Fruit fly (Drosophila melanogaster) whole organism, embryonic: ENCODE measurements around the gene CG46308.

Experiments
- Atf6 ChIP-seq: fragments of 200-800 bp; sonication (Bioruptor generic); IDR thresholded peaks from 2 replicates; pipeline ENCODE4 v1.3.6; 2022; ENCODE audit warnings: missing biosample characterization, missing genetic modification characterization
- Bteb2 ChIP-seq: fragments of 200-800 bp; sonication (Bioruptor generic); optimal IDR thresholded peaks from 2 replicates; lab custom pipeline; 2016; ENCODE audit warnings: missing biosample characterization, missing genetic modification characterization
- CG10959 ChIP-seq: fragments of 200-800 bp; sonication (Bioruptor generic); IDR thresholded peaks from 2 replicates; pipeline ENCODE4 v1.3.6; 2022; ENCODE audit warnings: missing biosample characterization, missing genetic modification characterization
- CG12659 ChIP-seq: fragments of 200-800 bp; sonication (Bioruptor generic); optimal IDR thresholded peaks from 3 replicates; lab custom pipeline; 2017; ENCODE audit warnings: mild to moderate bottlenecking, missing biosample characterization, missing genetic modification reagents, missing genetic modification characterization
- CG17568 ChIP-seq: fragments of 200-800 bp; sonication (Bioruptor generic); optimal IDR thresholded peaks from 2 replicates; lab custom pipeline; 2018; ENCODE audit warnings: missing biosample characterization, mild to moderate bottlenecking, missing genetic modification characterization, moderate library complexity
- CG2678 ChIP-seq: fragments of 200-800 bp; sonication (Bioruptor generic); optimal IDR thresholded peaks from 3 replicates; lab custom pipeline; 2019; ENCODE audit warnings: missing biosample characterization, mild to moderate bottlenecking, missing genetic modification characterization, moderate library complexity
- CG32532 ChIP-seq: fragments of 200-800 bp; sonication (Bioruptor generic); IDR thresholded peaks from 2 replicates; pipeline ENCODE4 v1.3.6; 2022; ENCODE audit warnings: missing biosample characterization, missing genetic modification characterization
- CG4617 ChIP-seq: fragments of 200-800 bp; sonication (Bioruptor generic); optimal IDR thresholded peaks from 3 replicates; lab custom pipeline; 2016; ENCODE audit warnings: missing biosample characterization, missing genetic modification characterization, borderline replicate concordance
- CG5245 ChIP-seq: fragments of 200-800 bp; sonication (Bioruptor generic); optimal IDR thresholded peaks from 3 replicates; lab custom pipeline; 2016; ENCODE audit warnings: missing biosample characterization, missing genetic modification characterization
- CG6689 ChIP-seq: fragments of 200-800 bp; sonication (Bioruptor generic); IDR thresholded peaks from 2 replicates; pipeline ENCODE4 v1.3.6; 2022; ENCODE audit warnings: missing biosample characterization, missing genetic modification characterization
- CG7556 ChIP-seq: fragments of 200-800 bp; sonication (Bioruptor generic); optimal IDR thresholded peaks from 2 replicates; lab custom pipeline; 2017; ENCODE audit warnings: missing biosample characterization, mild to moderate bottlenecking, missing genetic modification characterization
- CG7786 ChIP-seq: fragments of 200-800 bp; sonication (Bioruptor generic); optimal IDR thresholded peaks from 2 replicates; lab custom pipeline; 2016; ENCODE audit warnings: missing biosample characterization, missing genetic modification characterization
- CG8388 ChIP-seq: fragments of 200-800 bp; sonication (Bioruptor generic); optimal IDR thresholded peaks from 2 replicates; lab custom pipeline; 2019; ENCODE audit warnings: missing biosample characterization, mild to moderate bottlenecking, missing genetic modification characterization, moderate library complexity
- CG8478 ChIP-seq: fragments of >200 bp; optimal IDR thresholded peaks from 2 replicates; lab custom pipeline; 2018
- CG9817 ChIP-seq: fragments of 200-800 bp; sonication (Bioruptor generic); optimal IDR thresholded peaks from 2 replicates; lab custom pipeline; 2018; ENCODE audit warnings: missing biosample characterization, mild to moderate bottlenecking, missing genetic modification characterization, moderate library complexity
- CTCF ChIP-seq: fragments of 200-800 bp; sonication (Bioruptor generic); optimal IDR thresholded peaks from 2 replicates; lab custom pipeline; 2017; ENCODE audit warnings: missing biosample characterization, mild to moderate bottlenecking, missing genetic modification characterization, moderate library complexity
- D19A ChIP-seq: fragments of 200-800 bp; optimal IDR thresholded peaks from 3 replicates; lab custom pipeline; 2019; ENCODE audit warnings: missing biosample characterization, mild to moderate bottlenecking, missing genetic modification characterization, moderate library complexity
- E2f1 ChIP-seq: fragments of 200-800 bp; sonication (Bioruptor generic); IDR thresholded peaks from 2 replicates; pipeline ENCODE4 v1.3.6; 2022; ENCODE audit warnings: missing biosample characterization, missing genetic modification characterization
- ERR ChIP-seq: fragments of 200-800 bp; sonication (Bioruptor generic); optimal IDR thresholded peaks from 2 replicates; lab custom pipeline; 2016; ENCODE audit warnings: missing biosample characterization, missing genetic modification characterization
- GATAe ChIP-seq: fragments of 200-800 bp; sonication (Bioruptor generic); conservative IDR thresholded peaks from 2 replicates; pipeline ENCODE4 v1.3.6; 2022; ENCODE audit warnings: missing biosample characterization, missing genetic modification characterization
- H2.0 ChIP-seq: fragments of 200-800 bp; sonication (Bioruptor generic); IDR thresholded peaks from 2 replicates; pipeline ENCODE4 v1.3.6; 2022; ENCODE audit warnings: missing biosample characterization, missing genetic modification characterization
- HmgD ChIP-seq: fragments of 200-800 bp; sonication (Bioruptor generic); optimal IDR thresholded peaks from 3 replicates; lab custom pipeline; 2016; ENCODE audit warnings: missing biosample characterization, missing genetic modification characterization
- Mad ChIP-seq: fragments of 200-800 bp; sonication (Bioruptor generic); optimal IDR thresholded peaks from 2 replicates; lab custom pipeline; 2016; ENCODE audit warnings: missing biosample characterization, missing genetic modification characterization
- Med ChIP-seq: fragments of 200-800 bp; sonication (Bioruptor generic); peaks from one replicate; lab custom pipeline; 2016; ENCODE audit warnings: missing biosample characterization, missing genetic modification characterization, mild to moderate bottlenecking, inconsistent platforms, moderate library complexity
- Meics ChIP-seq: fragments of 200-800 bp; sonication (Bioruptor generic); optimal IDR thresholded peaks from 2 replicates; lab custom pipeline; 2017; ENCODE audit warnings: missing biosample characterization, mild to moderate bottlenecking, missing genetic modification characterization
- Ravus ChIP-seq: fragments of 200-800 bp; sonication (Bioruptor generic); IDR thresholded peaks from 2 replicates; pipeline ENCODE4 v1.3.6; 2022; ENCODE audit warnings: missing biosample characterization, missing genetic modification characterization
- Scr ChIP-seq: fragments of 200-800 bp; sonication (Bioruptor generic); IDR thresholded peaks from 2 replicates; pipeline ENCODE4 v1.3.6; 2022; ENCODE audit warnings: missing biosample characterization, missing genetic modification characterization; ENCODE audit not compliant: partially characterized antibody
- Trl ChIP-seq, 3 experiments: fragments of >200 bp in 2 of 3; fragments of 200-800 bp in 1 of 3; sonication (Bioruptor generic) in 1 of 3; optimal IDR thresholded peaks; 2 replicates in 1 of 3; 3 replicates in 2 of 3; lab custom pipeline; 2016 to 2017; ENCODE audit warnings: missing biosample characterization in 1 of 3, missing genetic modification characterization in 1 of 3
- Vsx1 ChIP-seq: fragments of 200-800 bp; sonication (Bioruptor generic); optimal IDR thresholded peaks from 2 replicates; lab custom pipeline; 2017; ENCODE audit warnings: missing biosample characterization, mild to moderate bottlenecking, missing genetic modification characterization, missing genetic modification reagents
- ara ChIP-seq: fragments of 200-800 bp; sonication (Bioruptor generic); IDR thresholded peaks from 2 replicates; pipeline ENCODE4 v1.3.6; 2022; ENCODE audit warnings: missing biosample characterization, missing genetic modification characterization
- bsh ChIP-seq, 2 experiments: fragments of 200-800 bp; sonication (Bioruptor generic); optimal IDR thresholded peaks; 2 replicates each; lab custom pipeline; 2017 to 2018; ENCODE audit warnings: mild to moderate bottlenecking in 2 of 2, missing biosample characterization in 2 of 2, missing genetic modification characterization in 2 of 2, moderate library complexity in 1 of 2
- caup ChIP-seq: fragments of 200-800 bp; sonication (Bioruptor generic); optimal IDR thresholded peaks from 3 replicates; lab custom pipeline; 2017; ENCODE audit warnings: missing biosample characterization, mild to moderate bottlenecking, missing genetic modification characterization, moderate library complexity; ENCODE audit not compliant: severe bottlenecking
- da ChIP-seq: fragments of 200-800 bp; sonication (Bioruptor generic); optimal IDR thresholded peaks from 2 replicates; lab custom pipeline; 2016; ENCODE audit warnings: missing biosample characterization, missing genetic modification characterization
- dimm ChIP-seq: fragments of 200-800 bp; sonication (Bioruptor generic); IDR thresholded peaks from 2 replicates; pipeline ENCODE4 v1.3.6; 2022; ENCODE audit warnings: missing biosample characterization, missing genetic modification characterization
- dysf ChIP-seq: fragments of 200-800 bp; sonication (Bioruptor generic); IDR thresholded peaks from 3 replicates; pipeline ENCODE4 v1.3.6; 2022; ENCODE audit warnings: missing biosample characterization, missing genetic modification characterization
- gcm ChIP-seq: fragments of 200-800 bp; sonication (Bioruptor generic); optimal IDR thresholded peaks from 2 replicates; lab custom pipeline; 2019; ENCODE audit warnings: missing biosample characterization, mild to moderate bottlenecking, missing genetic modification characterization, moderate library complexity
- lab ChIP-seq: fragments of 200-800 bp; sonication (Bioruptor generic); optimal IDR thresholded peaks from 3 replicates; lab custom pipeline; 2017; ENCODE audit warnings: missing biosample characterization, missing genetic modification characterization, mild to moderate bottlenecking, moderate library complexity, missing genetic modification reagents
- lbe ChIP-seq: fragments of 200-800 bp; sonication (Bioruptor generic); optimal IDR thresholded peaks from 2 replicates; lab custom pipeline; 2016; ENCODE audit warnings: missing biosample characterization, mild to moderate bottlenecking, missing genetic modification characterization
- lilli ChIP-seq: fragments of 200-800 bp; sonication (Bioruptor generic); optimal IDR thresholded peaks from 3 replicates; lab custom pipeline; 2016; ENCODE audit warnings: missing biosample characterization, missing genetic modification characterization
- nerfin-1 ChIP-seq: fragments of 200-800 bp; sonication (Bioruptor generic); optimal IDR thresholded peaks from 3 replicates; lab custom pipeline; 2019; ENCODE audit warnings: missing biosample characterization, mild to moderate bottlenecking, missing genetic modification characterization, moderate library complexity
- prd ChIP-seq, 3 experiments: fragments of >200 bp in 2 of 3; fragments of 200-800 bp in 1 of 3; sonication (Bioruptor generic) in 1 of 3; optimal IDR thresholded peaks in 2 of 3; IDR thresholded peaks in 1 of 3; 2 replicates in 2 of 3; 3 replicates in 1 of 3; pipeline versions ENCODE4 v1.3.6 to Lab custom; 2017 to 2022; ENCODE audit warnings: missing biosample characterization in 1 of 3, missing genetic modification characterization in 1 of 3
- schlank ChIP-seq: fragments of 200-800 bp; sonication (Bioruptor generic); optimal IDR thresholded peaks from 2 replicates; lab custom pipeline; 2018; ENCODE audit warnings: missing biosample characterization, mild to moderate bottlenecking, missing genetic modification characterization
- sob ChIP-seq: fragments of 200-800 bp; sonication (Bioruptor generic); IDR thresholded peaks from 2 replicates; pipeline ENCODE4 v1.3.6; 2022; ENCODE audit warnings: missing biosample characterization, missing genetic modification characterization
- tgo ChIP-seq: fragments of 200-800 bp; sonication (Bioruptor generic); IDR thresholded peaks from 3 replicates; pipeline ENCODE4 v1.3.6; 2022; ENCODE audit warnings: missing biosample characterization, missing genetic modification characterization
- tna ChIP-seq: fragments of 200-800 bp; sonication (Bioruptor generic); IDR thresholded peaks from 2 replicates; pipeline ENCODE4 v1.3.6; 2022; ENCODE audit warnings: missing biosample characterization, missing genetic modification characterization; ENCODE audit not compliant: partially characterized antibody
- twi ChIP-seq: fragments of 200-800 bp; optimal IDR thresholded peaks from 2 replicates; lab custom pipeline; 2019; ENCODE audit warnings: missing biosample characterization, mild to moderate bottlenecking, missing genetic modification characterization, moderate library complexity
- zen2 ChIP-seq: fragments of 200-800 bp; sonication (Bioruptor generic); IDR thresholded peaks from 3 replicates; pipeline ENCODE4 v1.3.6; 2022; ENCODE audit warnings: missing biosample characterization, missing genetic modification characterization; ENCODE audit not compliant: partially characterized antibody
- zf30C ChIP-seq: fragments of 200-800 bp; sonication (Bioruptor generic); optimal IDR thresholded peaks from 3 replicates; lab custom pipeline; 2018; ENCODE audit warnings: missing biosample characterization, mild to moderate bottlenecking, missing genetic modification characterization

CG46308 gene

dm6 chr2L:13548786-13549780 is 87.5 kb downstream of the CG46308 start, which contains the start of gene B4 (continued):
- no peak for TF ChIP-seq twi (tag; lab: Kevin White, UChicago)
- no peak for TF ChIP-seq Vsx1 (GFP tag; lab: Kevin White, UChicago)
- no peak for TF ChIP-seq Bteb2 (GFP tag; lab: Kevin White, UChicago)
- peak; percentile 42 for TF ChIP-seq CG32532 (GFP tag; lab: Robert Waterston, UW)
- peak; percentile 19 for TF ChIP-seq CG17568 (GFP tag; lab: Kevin White, UChicago)
- TF ChIP-seq caup (GFP tag; lab: Kevin White, UChicago), result peak; percentile 70
- no peak; the same call in 2 of the 3 replicates for TF ChIP-seq dysf (GFP tag; lab: Robert Waterston, UW)
- no peak for TF ChIP-seq CG9817
- TF ChIP-seq zen2 (GFP tag; lab: Robert Waterston, UW), result no peak
- TF ChIP-seq Mad (GFP tag; lab: Kevin White, UChicago), result no peak
- no peak for TF ChIP-seq CG5245 (GFP tag; lab: Kevin White, UChicago)
- TF ChIP-seq tna (GFP tag; lab: Robert Waterston, UW), result peak; percentile 38; the same call in 1 of the 2 replicates
- TF ChIP-seq dimm (GFP tag; lab: Robert Waterston, UW), result no peak
- peak; percentile 6 for TF ChIP-seq lilli (GFP tag; lab: Kevin White, UChicago)
- TF ChIP-seq CG7786 (GFP tag; lab: Kevin White, UChicago), result no peak
- peak; percentile 38 for TF ChIP-seq CG2678
- TF ChIP-seq lab (GFP tag; lab: Kevin White, UChicago), result peak; percentile 79
- TF ChIP-seq ara (GFP tag; lab: Robert Waterston, UW), result no peak
- TF ChIP-seq gcm (GFP tag; lab: Kevin White, UChicago), result peak; percentile 31
- peak; percentile 45 for TF ChIP-seq lbe (GFP tag; lab: Kevin White, UChicago)
- TF ChIP-seq Meics (GFP tag; lab: Kevin White, UChicago), result no peak
- peak; percentile 38; the same call in 1 of the 2 replicates for TF ChIP-seq E2f1 (GFP tag; lab: Robert Waterston, UW)
- no peak for TF ChIP-seq CG10959 (GFP tag; lab: Robert Waterston, UW)
- no peak for TF ChIP-seq zf30C
- TF ChIP-seq da (GFP tag; lab: Kevin White, UChicago), result peak; percentile 9
- TF ChIP-seq sob (GFP tag; lab: Robert Waterston, UW), result peak; percentile 49; the same call in 1 of the 2 replicates
- peak; percentile 1 to 70 for TF ChIP-seq bsh (GFP tag; optimal IDR thresholded peaks at IDR 0.05; lab: Kevin White, UChicago)
- TF ChIP-seq CG8388, result no peak
- TF ChIP-seq CG12659, result peak; percentile 23
- no peak for TF ChIP-seq Ravus (GFP tag; lab: Robert Waterston, UW)
- TF ChIP-seq prd (optimal IDR thresholded peaks at IDR 0.05; lab: Kevin White, UChicago), result no peak
- TF ChIP-seq prd (GFP tag; IDR thresholded peaks at IDR 0.05; lab: Robert Waterston, UW), result peak; percentile 27; the same call in 2 of the 3 replicates
- peak; percentile 95 for TF ChIP-seq Med (GFP tag; lab: Kevin White, UChicago)
- peak; percentile 25 to 60 for TF ChIP-seq Trl (optimal IDR thresholded peaks at IDR 0.05; lab: Kevin White, UChicago)
- peak; percentile 18 for TF ChIP-seq Trl (GFP tag; optimal IDR thresholded peaks at IDR 0.05; lab: Kevin White, UChicago)
- no peak for TF ChIP-seq Atf6 (GFP tag; lab: Robert Waterston, UW)
- peak; percentile 3 for TF ChIP-seq HmgD
- TF ChIP-seq D19A (tag; lab: Kevin White, UChicago), result no peak
- TF ChIP-seq nerfin-1 (tag; lab: Kevin White, UChicago), result peak; percentile 48
- TF ChIP-seq CTCF, result no peak
- TF ChIP-seq tgo (GFP tag; lab: Robert Waterston, UW), result no peak
- no peak for TF ChIP-seq GATAe
- TF ChIP-seq schlank (tag; lab: Kevin White, UChicago), result peak; percentile 41
- no peak for TF ChIP-seq H2.0 (GFP tag; lab: Robert Waterston, UW)
- no peak for TF ChIP-seq CG6689 (GFP tag; lab: Robert Waterston, UW)
- no peak for TF ChIP-seq CG7556 (GFP tag; lab: Kevin White, UChicago)
- TF ChIP-seq ERR (GFP tag; lab: Kevin White, UChicago), result peak; percentile 37
- no peak for TF ChIP-seq Scr (GFP tag; lab: Robert Waterston, UW)
- no peak for TF ChIP-seq CG8478
- TF ChIP-seq CG4617 (GFP tag; lab: Kevin White, UChicago), result no peak
